Worm (Caenorhabditis elegans) whole organism, early embryonic: ENCODE results near the gene Y38H6C.13.

Source experiments
- ama-1 ChIP-seq: fragments of 150-350 bp; optimal IDR thresholded peaks from 2 replicates; lab custom pipeline; 2014
- flt-1 ChIP-seq: fragments of 200-800 bp; sonication (Bioruptor generic); IDR thresholded peaks from 2 replicates; pipeline ENCODE4 v1.3.6; 2022; ENCODE audit warnings: missing genetic modification characterization, missing compliant biosample characterization
- hmg-4 ChIP-seq: fragments of 200-800 bp; sonication (Bioruptor generic); optimal IDR thresholded peaks from 2 replicates; lab custom pipeline; 2018; ENCODE audit warnings: mild to moderate bottlenecking, missing genetic modification characterization, missing compliant biosample characterization
- sea-1 ChIP-seq: fragments of 200-800 bp; sonication (Bioruptor generic); conservative IDR thresholded peaks from 2 replicates; pipeline ENCODE4 v1.3.6; 2022; ENCODE audit warnings: missing genetic modification characterization, missing compliant biosample characterization

- no peak for TF ChIP-seq flt-1 (GFP tag; lab: Robert Waterston, UW)
- no peak for TF ChIP-seq ama-1 (lab: Kevin White, UChicago)
- no peak for TF ChIP-seq hmg-4
- no peak for TF ChIP-seq sea-1 (GFP tag; lab: Robert Waterston, UW)
Observed at ce11 chrV:20573392-20573791, 45.8 kb downstream of the Y38H6C.13 start, which contains the start of gene F26F2.5.
